Fruit fly (Drosophila melanogaster) whole organism, embryonic: ENCODE results near the gene D1.

Source experiments
- CG11398 ChIP-seq: fragments of 200-800 bp; sonication (Bioruptor generic); optimal IDR thresholded peaks from 2 replicates; lab custom pipeline; 2016; ENCODE audit warnings: missing biosample characterization, missing genetic modification characterization
- CG1233 ChIP-seq: fragments of 200-800 bp; sonication (Bioruptor generic); optimal IDR thresholded peaks from 4 replicates; lab custom pipeline; 2018; ENCODE audit warnings: missing biosample characterization, mild to moderate bottlenecking, missing genetic modification characterization
- CG1647 ChIP-seq: fragments of 200-800 bp; sonication (Bioruptor generic); optimal IDR thresholded peaks from 3 replicates; lab custom pipeline; 2016; ENCODE audit warnings: missing biosample characterization, missing genetic modification characterization
- Mes4 ChIP-seq: fragments of 200-800 bp; sonication (Bioruptor generic); optimal IDR thresholded peaks from 2 replicates; lab custom pipeline; 2016; ENCODE audit warnings: missing biosample characterization, missing genetic modification characterization
- chif ChIP-seq, 2 experiments: fragments of 200-800 bp; sonication (Bioruptor generic); optimal IDR thresholded peaks; 3 replicates each; lab custom pipeline; 2016; ENCODE audit warnings: missing biosample characterization in 2 of 2, missing genetic modification characterization in 2 of 2
- ham ChIP-seq: fragments of 200-800 bp; sonication (Bioruptor generic); IDR thresholded peaks from 2 replicates; pipeline ENCODE4 v1.3.6; 2022; ENCODE audit warnings: missing biosample characterization, missing genetic modification characterization
- peb ChIP-seq: fragments of 200-800 bp; sonication (Bioruptor generic); IDR thresholded peaks from 2 replicates; pipeline ENCODE4 v1.3.6; 2022; ENCODE audit warnings: missing biosample characterization, missing genetic modification characterization
- seq ChIP-seq: fragments of 200-800 bp; sonication (Bioruptor generic); IDR thresholded peaks from 2 replicates; pipeline ENCODE4 v1.3.6; 2022; ENCODE audit warnings: missing biosample characterization, missing genetic modification characterization

DNA sequence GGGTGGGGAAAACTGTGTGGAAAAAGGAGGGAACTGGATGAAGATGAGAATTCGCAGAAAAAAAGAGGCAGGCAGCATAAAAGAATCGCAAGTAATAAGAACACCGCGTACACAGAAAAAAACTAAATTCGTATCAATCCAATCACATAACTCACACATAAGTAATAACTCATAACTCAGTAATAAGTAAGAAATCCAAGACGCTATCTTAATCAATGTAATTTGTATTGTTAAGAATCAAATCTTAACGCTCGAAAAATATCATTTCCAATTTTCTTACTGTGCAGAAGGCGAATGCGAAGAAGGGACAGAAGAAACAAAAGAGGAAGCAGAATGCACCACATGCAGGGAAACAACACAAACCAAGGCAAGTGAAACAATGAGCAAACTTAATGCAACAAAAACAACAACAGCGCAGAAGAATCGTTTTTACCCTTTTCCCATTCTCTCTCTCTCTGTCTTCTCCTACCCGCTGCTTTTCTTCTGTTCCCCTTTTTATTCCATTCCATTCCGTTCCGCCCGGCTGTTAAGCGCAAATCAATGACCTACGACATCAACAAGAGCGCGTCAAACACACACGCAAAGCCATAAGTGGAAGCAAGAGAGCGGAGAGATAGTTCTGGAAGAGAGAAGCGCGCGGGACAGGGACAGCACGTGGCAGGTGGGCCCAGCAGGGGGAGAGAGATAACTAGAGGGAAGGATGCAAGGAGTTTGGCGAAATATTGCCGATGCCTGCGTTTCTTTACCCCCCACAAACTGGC, 11.2 kb downstream of the D1 start:
- peak; percentile 60 for TF ChIP-seq CG11398 (GFP tag; lab: Kevin White, UChicago)
- no peak for TF ChIP-seq ham
- peak; percentile 60 for TF ChIP-seq CG1647
- TF ChIP-seq CG1233 (GFP tag; lab: Kevin White, UChicago): peak; percentile 59
- peak; percentile 86 to 90 for TF ChIP-seq chif (GFP tag; optimal IDR thresholded peaks at IDR 0.05; lab: Kevin White, UChicago)
- peak; percentile 80 for TF ChIP-seq Mes4
- TF ChIP-seq seq (GFP tag; lab: Robert Waterston, UW): 0 out of 2 replicates have a peak, but pooled peaks have one; percentile 22
- peak; percentile 61 for TF ChIP-seq peb (GFP tag; lab: Robert Waterston, UW)
